Worm (Caenorhabditis elegans): ENCODE data around the gene F40G9.5.

The F40G9.5 gene

ce11 chrIII:173501-173900 lies 7.6 kb upstream of the F40G9.5 start, which contains the start of gene F40G9.19:
F40G9.19 (plus strand) TSS chrIII:173801.
- TF ChIP-seq nhr-232 (tag; optimal IDR thresholded peaks at IDR 0.05) (no peak), pros-1 (tag; optimal IDR thresholded peaks at IDR 0.05) (no peak), pag-3 (tag; optimal IDR thresholded peaks at IDR 0.05; ENCODE audit: borderline replicate concordance) (no peak), fkh-6 (tag; optimal IDR thresholded peaks at IDR 0.05) (no peak), lin-11 (tag; optimal IDR thresholded peaks at IDR 0.05) (no peak), dmd-4 (tag; optimal IDR thresholded peaks at IDR 0.05; ENCODE audit: borderline replicate concordance) (no peak), che-1 (tag; optimal IDR thresholded peaks at IDR 0.05) (no peak), pax-1 (tag; optimal IDR thresholded peaks at IDR 0.05) (no peak), elt-2 (tag; optimal IDR thresholded peaks at IDR 0.05) (no peak), madf-2 (tag; optimal IDR thresholded peaks at IDR 0.05) (no peak), ceh-48 (tag; optimal IDR thresholded peaks at IDR 0.05) (no peak), pha-2 (tag; optimal IDR thresholded peaks at IDR 0.05) (no peak), tbx-2 (tag; optimal IDR thresholded peaks at IDR 0.05) (no peak), elt-4 (tag; optimal IDR thresholded peaks at IDR 0.05) (no peak), eyg-1 (tag; optimal IDR thresholded peaks at IDR 0.05) (no peak), C38D4.7 (GFP tag; optimal IDR thresholded peaks at IDR 0.05) (no peak), Y22D7AL.16 (tag; optimal IDR thresholded peaks at IDR 0.05) (no peak)

ce11 chrIII:175733-176132 lies 5.3 kb upstream of the F40G9.5 start, which contains the start of gene clec-148:
clec-148 (minus strand) TSS chrIII:175833.
- no peak for TF ChIP-seq ceh-2 (tag; optimal IDR thresholded peaks at IDR 0.05)

ce11 chrIII:177715-178114 lies 3.3 kb upstream of the F40G9.5 start, which contains the start of gene F40G9.14:
F40G9.14 (minus strand) TSS chrIII:177815.
- TF ChIP-seq hlh-30 (tag; optimal IDR thresholded peaks at IDR 0.05; ENCODE audit: insufficient read depth), result no peak
- TF ChIP-seq ceh-24 (tag; optimal IDR thresholded peaks at IDR 0.05), result no peak
- no peak for TF ChIP-seq odd-2 (tag; optimal IDR thresholded peaks at IDR 0.05)
- no peak for TF ChIP-seq nhr-11 (tag; optimal IDR thresholded peaks at IDR 0.05)
- TF ChIP-seq ceh-48 (tag; optimal IDR thresholded peaks at IDR 0.05), result no peak
- TF ChIP-seq ttx-3 (tag; optimal IDR thresholded peaks at IDR 0.05), result no peak
- no peak for TF ChIP-seq C38D4.7 (GFP tag; optimal IDR thresholded peaks at IDR 0.05)
- no peak for TF ChIP-seq K09A11.1 (tag; optimal IDR thresholded peaks at IDR 0.05; ENCODE audit: insufficient read depth)
- TF ChIP-seq lim-6 (tag; optimal IDR thresholded peaks at IDR 0.05), result no peak
- no peak for TF ChIP-seq hlh-13 (GFP tag; optimal IDR thresholded peaks at IDR 0.05)
- no peak for TF ChIP-seq mec-3 (tag; optimal IDR thresholded peaks at IDR 0.05; ENCODE audit: borderline replicate concordance)
- no peak for TF ChIP-seq ceh-30 (tag; optimal IDR thresholded peaks at IDR 0.05)

ce11 chrIII:178126-178525 lies 2.9 kb upstream of the F40G9.5 start:
- TF ChIP-seq tbx-2 (tag; optimal IDR thresholded peaks at IDR 0.05) (no peak), madf-2 (tag; optimal IDR thresholded peaks at IDR 0.05) (peak; percentile 23)

ce11 chrIII:179123-179592 lies 1.9 kb upstream of the F40G9.5 start, which contains the start of gene F40G9.6:
F40G9.6 (plus strand) TSS chrIII:179542.
- peak; percentile 25 for TF ChIP-seq hlh-30 (tag; optimal IDR thresholded peaks at IDR 0.05; ENCODE audit: insufficient read depth)
- peak; percentile 51 for TF ChIP-seq sox-2 (GFP tag; IDR thresholded peaks at IDR 0.05)
- peak; percentile 13 for TF ChIP-seq tbx-2 (tag; optimal IDR thresholded peaks at IDR 0.05)
- TF ChIP-seq mec-3 (tag; optimal IDR thresholded peaks at IDR 0.05; ENCODE audit: borderline replicate concordance), result no peak
- TF ChIP-seq K02D7.2 (tag; optimal IDR thresholded peaks at IDR 0.05), result no peak
- TF ChIP-seq T23F11.4 (GFP tag; optimal IDR thresholded peaks at IDR 0.05), result no peak
- TF ChIP-seq ztf-16 (tag; optimal IDR thresholded peaks at IDR 0.05), result no peak
- peak; percentile 13 for TF ChIP-seq ceh-34 (tag; optimal IDR thresholded peaks at IDR 0.05)
- no peak for TF ChIP-seq fax-1 (tag; optimal IDR thresholded peaks at IDR 0.05)
- no peak for TF ChIP-seq elt-4 (tag; optimal IDR thresholded peaks at IDR 0.05)
- TF ChIP-seq ref-2 (tag; optimal IDR thresholded peaks at IDR 0.05), result peak; percentile 38
